Worm (Caenorhabditis elegans) whole organism, young adult: ENCODE data around the gene myrf-1.

Source experiments
- B0019.2 ChIP-seq: fragments of 200-800 bp; sonication (Bioruptor generic); conservative IDR thresholded peaks from 2 replicates; pipeline ENCODE4 v1.3.6; 2022; ENCODE audit warnings: missing genetic modification reagents, missing genetic modification characterization, missing compliant biosample characterization
- C17E4.6 ChIP-seq: fragments of 200-800 bp; sonication (Bioruptor generic); IDR thresholded peaks from 2 replicates; pipeline ENCODE4 v1.3.6; 2022; ENCODE audit warnings: missing genetic modification reagents, missing genetic modification characterization, missing compliant biosample characterization
- F22D6.2 ChIP-seq: sonication (generic microtip); optimal IDR thresholded peaks from 2 replicates; lab custom pipeline; 2016; ENCODE audit warnings: mild to moderate bottlenecking, missing genetic modification characterization, missing compliant biosample characterization
- F39B2.1 ChIP-seq: fragments of 200-800 bp; sonication (Bioruptor generic); IDR thresholded peaks from 2 replicates; pipeline ENCODE4 v1.3.6; 2022; ENCODE audit warnings: missing genetic modification reagents, missing genetic modification characterization, missing compliant biosample characterization
- F52B5.7 ChIP-seq: sonication (generic microtip); optimal IDR thresholded peaks from 2 replicates; lab custom pipeline; 2016; ENCODE audit warnings: mild to moderate bottlenecking, missing genetic modification characterization, missing compliant biosample characterization
- F57C9.4 ChIP-seq: sonication (generic microtip); optimal IDR thresholded peaks from 2 replicates; lab custom pipeline; 2017; ENCODE audit warnings: mild to moderate bottlenecking, missing genetic modification characterization, missing compliant biosample characterization
- Y53G8AR.9 ChIP-seq: fragments of 200-800 bp; sonication (Bioruptor generic); conservative IDR thresholded peaks from 2 replicates; pipeline ENCODE4 v1.3.6; 2022; ENCODE audit warnings: missing genetic modification reagents, missing genetic modification characterization, missing compliant biosample characterization
- Y67H2A.10 ChIP-seq: fragments of 200-800 bp; sonication (Bioruptor generic); conservative IDR thresholded peaks from 2 replicates; pipeline ENCODE4 v1.3.6; 2022; ENCODE audit warnings: missing genetic modification reagents, missing genetic modification characterization, missing compliant biosample characterization
- Y95B8A.8 ChIP-seq: fragments of 200-800 bp; sonication (Bioruptor generic); IDR thresholded peaks from 2 replicates; pipeline ENCODE4 v1.3.6; 2022; ENCODE audit warnings: missing genetic modification reagents, missing genetic modification characterization, missing compliant biosample characterization
- atf-7 ChIP-seq: sonication (generic microtip); optimal IDR thresholded peaks from 2 replicates; lab custom pipeline; 2017; ENCODE audit warnings: mild to moderate bottlenecking, missing genetic modification characterization, missing compliant biosample characterization
- athp-1 ChIP-seq: sonication (generic microtip); optimal IDR thresholded peaks from 2 replicates; lab custom pipeline; 2017; ENCODE audit warnings: mild to moderate bottlenecking, missing genetic modification characterization, missing compliant biosample characterization
- attf-3 ChIP-seq: fragments of 200-800 bp; sonication (Bioruptor generic); conservative IDR thresholded peaks from 2 replicates; pipeline ENCODE4 v1.3.6; 2022; ENCODE audit warnings: missing genetic modification reagents, missing genetic modification characterization, missing compliant biosample characterization
- attf-5 ChIP-seq: fragments of 200-800 bp; sonication (Bioruptor generic); optimal IDR thresholded peaks from 2 replicates; lab custom pipeline; 2018; ENCODE audit warnings: mild to moderate bottlenecking, missing genetic modification characterization, missing compliant biosample characterization
- bed-2 ChIP-seq: fragments of 200-800 bp; sonication (Bioruptor generic); IDR thresholded peaks from 2 replicates; pipeline ENCODE4 v1.3.6; 2022; ENCODE audit warnings: missing genetic modification reagents, missing genetic modification characterization, missing compliant biosample characterization
- ccch-3 ChIP-seq: fragments of 200-800 bp; sonication (Bioruptor generic); optimal IDR thresholded peaks from 2 replicates; lab custom pipeline; 2018; ENCODE audit warnings: mild to moderate bottlenecking, missing genetic modification characterization, missing compliant biosample characterization
- cebp-2 ChIP-seq: fragments of 200-800 bp; sonication (Bioruptor generic); IDR thresholded peaks from 2 replicates; pipeline ENCODE4 v1.3.6; 2022; ENCODE audit warnings: missing genetic modification characterization, missing compliant biosample characterization
- chd-7 ChIP-seq: sonication (generic microtip); optimal IDR thresholded peaks from 2 replicates; lab custom pipeline; 2016; ENCODE audit warnings: mild to moderate bottlenecking, missing genetic modification characterization, moderate library complexity, missing compliant biosample characterization
- die-1 ChIP-seq: sonication (generic microtip); optimal IDR thresholded peaks from 2 replicates; lab custom pipeline; 2016; ENCODE audit warnings: missing genotype, mild to moderate bottlenecking, missing genetic modification characterization, missing compliant biosample characterization
- dpff-1 ChIP-seq: sonication (generic microtip); optimal IDR thresholded peaks from 2 replicates; lab custom pipeline; 2017; ENCODE audit warnings: mild to moderate bottlenecking, missing genetic modification characterization, missing compliant biosample characterization
- egrh-3 ChIP-seq: fragments of 200-800 bp; sonication (Bioruptor generic); IDR thresholded peaks from 2 replicates; pipeline ENCODE4 v1.3.6; 2022; ENCODE audit warnings: missing genetic modification reagents, missing genetic modification characterization, missing compliant biosample characterization
- ekl-4 ChIP-seq: fragments of 200-800 bp; sonication (Bioruptor generic); IDR thresholded peaks from 2 replicates; pipeline ENCODE4 v1.3.6; 2022; ENCODE audit warnings: missing genetic modification reagents, missing genetic modification characterization, missing compliant biosample characterization
- let-607 ChIP-seq, 2 experiments: fragments of 200-800 bp in 1 of 2; sonication (Bioruptor generic) in 1 of 2; sonication (generic microtip) in 1 of 2; optimal IDR thresholded peaks; 2 replicates each; lab custom pipeline; 2016 to 2018; ENCODE audit warnings: mild to moderate bottlenecking in 2 of 2, missing compliant biosample characterization in 2 of 2, missing genetic modification characterization in 2 of 2, moderate library complexity in 2 of 2, missing genotype in 1 of 2
- lin-54 ChIP-seq: fragments of 200-800 bp; sonication (Bioruptor generic); optimal IDR thresholded peaks from 2 replicates; lab custom pipeline; 2018; ENCODE audit warnings: mild to moderate bottlenecking, missing genetic modification characterization, missing compliant biosample characterization
- madf-3 ChIP-seq: fragments of 200-800 bp; sonication (Bioruptor generic); IDR thresholded peaks from 2 replicates; pipeline ENCODE4 v1.3.6; 2022; ENCODE audit warnings: missing genetic modification reagents, missing genetic modification characterization, missing compliant biosample characterization
- madf-6 ChIP-seq: fragments of 200-800 bp; sonication (Bioruptor generic); IDR thresholded peaks from 2 replicates; pipeline ENCODE4 v1.3.6; 2022; ENCODE audit warnings: missing genetic modification reagents, missing genetic modification characterization, missing compliant biosample characterization
- mcd-1 ChIP-seq: fragments of 200-800 bp; sonication (Bioruptor generic); IDR thresholded peaks from 2 replicates; pipeline ENCODE4 v1.3.6; 2022; ENCODE audit warnings: missing genetic modification reagents, missing genetic modification characterization, missing compliant biosample characterization
- nfyb-1 ChIP-seq: fragments of 200-800 bp; sonication (Bioruptor generic); IDR thresholded peaks from 2 replicates; pipeline ENCODE4 v1.3.6; 2022; ENCODE audit warnings: missing genetic modification reagents, missing genetic modification characterization, missing compliant biosample characterization
- nhr-120 ChIP-seq: fragments of 200-800 bp; sonication (Bioruptor generic); IDR thresholded peaks from 2 replicates; pipeline ENCODE4 v1.3.6; 2022; ENCODE audit warnings: missing genetic modification characterization, missing compliant biosample characterization
- pha-4 ChIP-seq: fragments of 150-350 bp; sonication (generic microtip); optimal IDR thresholded peaks from 2 replicates; lab custom pipeline; 2014; ENCODE audit warnings: missing biosample characterization, missing genetic modification reagents, missing genetic modification characterization
- somi-1 ChIP-seq: fragments of 200-800 bp; sonication (Bioruptor generic); optimal IDR thresholded peaks from 2 replicates; lab custom pipeline; 2018; ENCODE audit warnings: mild to moderate bottlenecking, missing genetic modification characterization, missing compliant biosample characterization
- tlf-1 ChIP-seq: fragments of 200-800 bp; sonication (Bioruptor generic); optimal IDR thresholded peaks from 2 replicates; lab custom pipeline; 2018; ENCODE audit warnings: mild to moderate bottlenecking, missing genetic modification characterization, missing compliant biosample characterization
- unc-62 ChIP-seq: fragments of 150-350 bp; optimal IDR thresholded peaks from 2 replicates; lab custom pipeline; 2014; ENCODE audit warnings: missing biosample characterization, missing genetic modification reagents, missing genetic modification characterization
- zfh-2 ChIP-seq: fragments of 200-800 bp; sonication (Bioruptor generic); conservative IDR thresholded peaks from 2 replicates; pipeline ENCODE4 v1.3.6; 2022; ENCODE audit warnings: missing genetic modification reagents, missing genetic modification characterization, missing compliant biosample characterization
- zim-3 ChIP-seq: sonication (generic microtip); optimal IDR thresholded peaks from 2 replicates; lab custom pipeline; 2017; ENCODE audit warnings: mild to moderate bottlenecking, missing genetic modification characterization, moderate library complexity, missing compliant biosample characterization
- ztf-25 ChIP-seq: fragments of 200-800 bp; sonication (Bioruptor generic); IDR thresholded peaks from 2 replicates; pipeline ENCODE4 v1.3.6; 2022; ENCODE audit warnings: missing genetic modification reagents, missing genetic modification characterization, missing compliant biosample characterization
- ztf-26 ChIP-seq: sonication (generic microtip); optimal IDR thresholded peaks from 2 replicates; lab custom pipeline; 2017; ENCODE audit warnings: missing genetic modification characterization, missing compliant biosample characterization

The myrf-1 gene

DNA sequence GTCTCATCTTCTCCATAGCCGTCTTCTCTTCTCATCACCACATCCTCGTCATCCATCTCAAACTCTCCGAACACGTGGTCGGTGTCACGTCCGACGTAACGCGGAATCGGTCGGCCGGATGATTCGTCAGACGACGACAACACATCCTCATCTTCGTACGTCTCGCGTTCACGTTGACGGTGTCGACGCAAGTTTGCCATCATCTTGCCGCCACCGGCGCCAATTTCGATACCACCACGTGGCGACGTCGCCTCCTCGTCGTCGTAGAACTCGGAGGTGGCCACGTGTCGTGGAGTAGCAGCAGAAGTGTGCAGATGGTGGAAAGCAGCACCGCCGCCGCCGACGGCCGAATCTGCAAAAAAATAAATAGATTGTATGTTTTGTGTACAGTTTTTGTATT, 45.0 kb upstream of the myrf-1 start (continued):
- TF ChIP-seq bed-2 (GFP tag; lab: Robert Waterston, UW) = no peak
- TF ChIP-seq mcd-1 = peak; percentile 51
- TF ChIP-seq unc-62 (GFP tag; lab: Kevin White, UChicago) = no peak
- TF ChIP-seq ztf-25 = no peak
- peak; percentile 95 for TF ChIP-seq zfh-2 (GFP tag; lab: Robert Waterston, UW)
- 0 out of 2 replicates have a peak, but pooled peaks have one; percentile 12 for TF ChIP-seq Y53G8AR.9
- peak; percentile 77 for TF ChIP-seq atf-7 (tag; lab: Kevin White, UChicago)
- peak; percentile 6; the same call in 1 of the 2 replicates for TF ChIP-seq F39B2.1 (GFP tag; lab: Robert Waterston, UW)
- peak in 1 of 2 experiments; percentile 0 for TF ChIP-seq let-607 (tag; optimal IDR thresholded peaks at IDR 0.05; lab: Kevin White, UChicago)
- peak; percentile 51 for TF ChIP-seq chd-7 (tag; lab: Kevin White, UChicago)
- 0 out of 2 replicates have a peak, but pooled peaks have one; percentile 82 for TF ChIP-seq cebp-2 (GFP tag; lab: Robert Waterston, UW)
- peak; percentile 50 for TF ChIP-seq somi-1 (GFP tag; lab: Kevin White, UChicago)
- peak; percentile 22 for TF ChIP-seq F57C9.4
- TF ChIP-seq dpff-1 (tag; lab: Kevin White, UChicago) = peak; percentile 59
- TF ChIP-seq egrh-3 (GFP tag; lab: Robert Waterston, UW) = peak; percentile 71
- peak; percentile 40 for TF ChIP-seq zim-3 (tag; lab: Kevin White, UChicago)
- TF ChIP-seq ztf-26 (tag; lab: Kevin White, UChicago) = peak; percentile 80
- no peak for TF ChIP-seq lin-54 (GFP tag; lab: Kevin White, UChicago)
- TF ChIP-seq F52B5.7 (tag; lab: Kevin White, UChicago) = peak; percentile 85
- TF ChIP-seq C17E4.6 (GFP tag; lab: Robert Waterston, UW) = peak; percentile 6; the same call in 1 of the 2 replicates
- 0 out of 2 replicates have a peak, but pooled peaks have one; percentile 23 for TF ChIP-seq nhr-120
- no peak for TF ChIP-seq madf-6 (GFP tag; lab: Robert Waterston, UW)
- no peak for TF ChIP-seq madf-3 (GFP tag; lab: Robert Waterston, UW)
- no peak for TF ChIP-seq die-1 (tag; lab: Kevin White, UChicago)
- peak; percentile 30 for TF ChIP-seq attf-5 (GFP tag; lab: Kevin White, UChicago)
- TF ChIP-seq F22D6.2 (tag; lab: Kevin White, UChicago) = no peak
- TF ChIP-seq tlf-1 (GFP tag; lab: Kevin White, UChicago) = no peak
- TF ChIP-seq attf-3 (GFP tag; lab: Robert Waterston, UW) = no peak
- no peak for TF ChIP-seq B0019.2
- no peak for TF ChIP-seq ccch-3
- peak; percentile 50; the same call in 1 of the 2 replicates for TF ChIP-seq ekl-4 (GFP tag; lab: Robert Waterston, UW)
- TF ChIP-seq athp-1 = peak; percentile 17
- no peak; the same call in 1 of the 2 replicates for TF ChIP-seq Y67H2A.10 (GFP tag; lab: Robert Waterston, UW)

DNA sequence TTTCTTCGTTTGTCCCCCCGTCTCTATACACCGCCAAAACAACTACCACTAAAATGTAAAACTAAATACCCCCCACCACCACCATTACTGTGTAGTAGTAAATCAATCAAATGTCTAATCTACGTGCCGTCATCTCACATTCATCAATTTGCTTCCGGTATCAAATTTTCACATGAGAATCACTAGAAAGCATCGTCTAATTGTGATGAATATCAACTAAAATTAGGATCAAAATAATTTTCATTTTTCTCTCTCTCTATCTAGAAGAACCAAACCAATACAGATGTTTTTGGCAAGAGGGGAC, 44.4 kb upstream of the myrf-1 start:
- TF ChIP-seq Y95B8A.8 (GFP tag; lab: Robert Waterston, UW) = 0 out of 2 replicates have a peak, but pooled peaks have one; percentile 10
- TF ChIP-seq pha-4 (tag; lab: Kevin White, UChicago) = peak; percentile 30
- 0 out of 2 replicates have a peak, but pooled peaks have one; percentile 7 for TF ChIP-seq nfyb-1 (GFP tag; lab: Robert Waterston, UW)
- TF ChIP-seq ztf-26 (tag; lab: Kevin White, UChicago) = no peak
